Worm (Caenorhabditis elegans): Measurements from ENCODE around the gene K07H8.2.

ce11 chrIV:8268024-8268423 is 23.3 kb upstream of the K07H8.2 start, which contains the start of the genes K07H8.5 and K07H8.8:
- TF ChIP-seq ama-1 (optimal IDR thresholded peaks at IDR 0.05): no peak
- no peak for TF ChIP-seq scrt-1 (GFP tag; IDR thresholded peaks at IDR 0.05)
- no peak for TF ChIP-seq ets-7 (tag; optimal IDR thresholded peaks at IDR 0.05)
- no peak for TF ChIP-seq flt-1 (GFP tag; IDR thresholded peaks at IDR 0.05)
- TF ChIP-seq ceh-36 (tag; optimal IDR thresholded peaks at IDR 0.05): no peak
- no peak for TF ChIP-seq tbx-37 (GFP tag; conservative IDR thresholded peaks at IDR 0.05)
- no peak for TF ChIP-seq F13C5.2 (tag; optimal IDR thresholded peaks at IDR 0.05)
- no peak for TF ChIP-seq hmg-4 (GFP tag; optimal IDR thresholded peaks at IDR 0.05)
- TF ChIP-seq pes-1 (GFP tag; IDR thresholded peaks at IDR 0.05): no peak
- no peak for TF ChIP-seq tbx-11 (GFP tag; IDR thresholded peaks at IDR 0.05)
- TF ChIP-seq tra-4 (tag; optimal IDR thresholded peaks at IDR 0.05): no peak
- TF ChIP-seq aly-1 (tag; optimal IDR thresholded peaks at IDR 0.05): no peak
- TF ChIP-seq ceh-13 (GFP tag; optimal IDR thresholded peaks at IDR 0.05): no peak
